Worm (Caenorhabditis elegans): ENCODE results near the gene ttr-47.
A peak's percentile ranks its signal among the peaks of the same experiment; 100 is the strongest.

The ttr-47 gene

DNA sequence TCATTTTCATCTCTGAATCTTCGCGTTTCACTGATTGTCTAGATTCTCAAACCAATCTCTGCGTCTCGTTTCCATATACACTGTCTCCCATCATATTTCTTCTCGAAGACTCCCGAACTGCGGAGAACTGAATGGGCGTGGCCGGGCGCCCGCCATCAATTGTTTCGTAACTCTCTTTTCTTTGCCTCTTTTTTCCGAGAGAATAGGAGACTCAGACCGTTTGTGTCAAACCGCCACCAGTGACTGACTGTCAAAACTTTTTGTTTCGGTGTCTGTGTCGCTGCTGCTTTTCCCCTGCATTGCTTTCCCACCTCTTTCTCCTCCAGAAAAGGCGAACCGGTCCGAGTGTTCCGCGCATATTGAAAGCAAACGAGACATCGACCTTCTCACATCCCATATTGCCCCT, 13.3 kb downstream of the ttr-47 start, which contains the start of gene unc-23 (continued):
- TF ChIP-seq xbp-1 (tag; optimal IDR thresholded peaks at IDR 0.05), result peak; percentile 63
- no peak for TF ChIP-seq pag-3 (tag; optimal IDR thresholded peaks at IDR 0.05; ENCODE audit: borderline replicate concordance, insufficient read depth)
- TF ChIP-seq lir-3 (tag; optimal IDR thresholded peaks at IDR 0.05; ENCODE audit: poor library complexity), result peak; percentile 7
- no peak for TF ChIP-seq unc-86 (tag; optimal IDR thresholded peaks at IDR 0.05)
- peak; percentile 87 for TF ChIP-seq nhr-77 (tag; optimal IDR thresholded peaks at IDR 0.05)
- peak; percentile 8 for TF ChIP-seq aha-1 (tag; optimal IDR thresholded peaks at IDR 0.05)
- peak; percentile 92 for TF ChIP-seq nhr-90 (tag; optimal IDR thresholded peaks at IDR 0.05; ENCODE audit: poor library complexity)
- TF ChIP-seq nhr-84 (tag; optimal IDR thresholded peaks at IDR 0.05), result no peak
- no peak for TF ChIP-seq hpl-2 (GFP tag; optimal IDR thresholded peaks at IDR 0.05)
- no peak for TF ChIP-seq ceh-90 (tag; optimal IDR thresholded peaks at IDR 0.05)
- no peak for TF ChIP-seq tlp-1 (tag; optimal IDR thresholded peaks at IDR 0.05)
- TF ChIP-seq lin-39 (tag; optimal IDR thresholded peaks at IDR 0.05), result peak; percentile 24
- TF ChIP-seq nhr-85 (tag), result peak; percentile 97
- TF ChIP-seq skn-1 (tag; optimal IDR thresholded peaks at IDR 0.05), result peak; percentile 80
- TF ChIP-seq fos-1 (tag; optimal IDR thresholded peaks at IDR 0.05), result peak; percentile 75
- peak; percentile 63 for TF ChIP-seq elt-2 (tag; optimal IDR thresholded peaks at IDR 0.05)
- peak; percentile 75 for TF ChIP-seq zip-4 (GFP tag; optimal IDR thresholded peaks at IDR 0.05)
- TF ChIP-seq nhr-47 (tag; optimal IDR thresholded peaks at IDR 0.05), result peak; percentile 76
- TF ChIP-seq unc-130 (tag; optimal IDR thresholded peaks at IDR 0.05), result peak; percentile 86
- TF ChIP-seq lin-15B (tag; optimal IDR thresholded peaks at IDR 0.05), result no peak
- no peak for TF ChIP-seq pqm-1 (tag; optimal IDR thresholded peaks at IDR 0.05)
- peak; percentile 52 to 73 for TF ChIP-seq lin-35 (GFP tag; optimal IDR thresholded peaks at IDR 0.05)
- no peak for TF ChIP-seq pax-3 (tag; optimal IDR thresholded peaks at IDR 0.05)
- peak; percentile 96 for TF ChIP-seq nhr-71 (tag; optimal IDR thresholded peaks at IDR 0.05)
- TF ChIP-seq vab-15 (tag; optimal IDR thresholded peaks at IDR 0.05), result no peak
- peak; percentile 95 for TF ChIP-seq blmp-1 (tag; optimal IDR thresholded peaks at IDR 0.05)
- TF ChIP-seq nhr-19 (GFP tag; conservative IDR thresholded peaks at IDR 0.05), result peak; percentile 90
- no peak for TF ChIP-seq zag-1 (tag; optimal IDR thresholded peaks at IDR 0.05)
- TF ChIP-seq sox-4 (tag; optimal IDR thresholded peaks at IDR 0.05), result no peak
- TF ChIP-seq egl-13 (tag; optimal IDR thresholded peaks at IDR 0.05), result no peak
- no peak for TF ChIP-seq mef-2 (tag; optimal IDR thresholded peaks at IDR 0.05)
- TF ChIP-seq aly-2 (tag; optimal IDR thresholded peaks at IDR 0.05), result no peak
- TF ChIP-seq ces-1 (GFP tag; optimal IDR thresholded peaks at IDR 0.05), result no peak
- peak; percentile 18 for TF ChIP-seq C04F5.9 (tag; optimal IDR thresholded peaks at IDR 0.05)
- TF ChIP-seq hlh-17 (GFP tag; optimal IDR thresholded peaks at IDR 0.05; ENCODE audit: borderline replicate concordance), result no peak
- no peak for TF ChIP-seq C34B4.2 (tag; optimal IDR thresholded peaks at IDR 0.05)
- no peak for TF ChIP-seq dsc-1 (tag; optimal IDR thresholded peaks at IDR 0.05)
- peak; percentile 96 for TF ChIP-seq nhr-20 (tag; optimal IDR thresholded peaks at IDR 0.05)
- TF ChIP-seq nhr-76 (tag; optimal IDR thresholded peaks at IDR 0.05), result no peak
- no peak for TF ChIP-seq Y116A8C.19 (tag; optimal IDR thresholded peaks at IDR 0.05; ENCODE audit: borderline replicate concordance)
- TF ChIP-seq unc-62 (GFP tag; optimal IDR thresholded peaks at IDR 0.05), result no peak
- TF ChIP-seq dpl-1 (GFP tag; optimal IDR thresholded peaks at IDR 0.05), result peak; percentile 44 to 52 (median 49)
- TF ChIP-seq unc-30 (tag; optimal IDR thresholded peaks at IDR 0.05), result no peak
- TF ChIP-seq snu-23 (GFP tag; optimal IDR thresholded peaks at IDR 0.05), result peak; percentile 97
- peak; percentile 86 for TF ChIP-seq rnt-1 (tag; optimal IDR thresholded peaks at IDR 0.05)
- no peak for TF ChIP-seq hlh-4 (tag; optimal IDR thresholded peaks at IDR 0.05)
- peak; percentile 90 for TF ChIP-seq swsn-7 (tag; optimal IDR thresholded peaks at IDR 0.05)
- TF ChIP-seq alr-1 (tag; optimal IDR thresholded peaks at IDR 0.05; ENCODE audit: borderline replicate concordance), result no peak
- no peak for TF ChIP-seq fkh-4 (tag; optimal IDR thresholded peaks at IDR 0.05; ENCODE audit: borderline replicate concordance)
- peak; percentile 48 to 60 for TF ChIP-seq efl-1 (optimal IDR thresholded peaks at IDR 0.05)
- TF ChIP-seq efl-1 (GFP tag; optimal IDR thresholded peaks at IDR 0.05 in 1 of 2), result peak; percentile 45 to 94
- peak; percentile 55 for TF ChIP-seq irx-1 (tag; optimal IDR thresholded peaks at IDR 0.05)
- no peak for TF ChIP-seq fkh-8 (tag; optimal IDR thresholded peaks at IDR 0.05)
- peak; percentile 73 for TF ChIP-seq C16A3.4 (tag; optimal IDR thresholded peaks at IDR 0.05)

Data from whole organism, L1 larva.